Fruit fly (Drosophila melanogaster) whole organism, embryonic: ENCODE measurements around the gene CG2854.
A peak's percentile ranks its signal among the peaks of the same experiment; 100 is the strongest.

ENCODE experiments used
- Atf6 ChIP-seq: fragments of 200-800 bp; sonication (Bioruptor generic); IDR thresholded peaks from 2 replicates; pipeline ENCODE4 v1.3.6; 2022; ENCODE audit warnings: missing biosample characterization, missing genetic modification characterization
- CG10321 ChIP-seq: fragments of 200-800 bp; sonication (Bioruptor generic); IDR thresholded peaks from 2 replicates; pipeline ENCODE4 v1.3.6; 2022; ENCODE audit warnings: missing biosample characterization, missing genetic modification characterization
- CG10462 ChIP-seq: fragments of 200-800 bp; sonication (Bioruptor generic); optimal IDR thresholded peaks from 2 replicates; lab custom pipeline; 2016; ENCODE audit warnings: missing biosample characterization, missing genetic modification characterization
- CG11560 ChIP-seq: fragments of 200-800 bp; sonication (Bioruptor generic); IDR thresholded peaks from 3 replicates; pipeline ENCODE4 v1.3.6; 2022; ENCODE audit warnings: missing biosample characterization, missing genetic modification characterization
- CG12219 ChIP-seq: fragments of 200-800 bp; sonication (Bioruptor generic); optimal IDR thresholded peaks from 3 replicates; lab custom pipeline; 2018; ENCODE audit warnings: missing biosample characterization, mild to moderate bottlenecking, missing genetic modification characterization
- CG12744 ChIP-seq: fragments of 200-800 bp; sonication (Bioruptor generic); optimal IDR thresholded peaks from 2 replicates; lab custom pipeline; 2016; ENCODE audit warnings: missing biosample characterization, missing genetic modification characterization
- CG12942 ChIP-seq: fragments of 200-800 bp; sonication (Bioruptor generic); optimal IDR thresholded peaks from 3 replicates; lab custom pipeline; 2016; ENCODE audit warnings: missing biosample characterization, missing genetic modification characterization
- CG15011 ChIP-seq: fragments of 200-800 bp; sonication (Bioruptor generic); optimal IDR thresholded peaks from 3 replicates; lab custom pipeline; 2018; ENCODE audit warnings: missing biosample characterization, mild to moderate bottlenecking, missing genetic modification characterization
- CG17829 ChIP-seq: fragments of 200-800 bp; optimal IDR thresholded peaks from 2 replicates; lab custom pipeline; 2019; ENCODE audit warnings: missing biosample characterization, mild to moderate bottlenecking, missing genetic modification characterization, moderate library complexity
- CG17912 ChIP-seq: fragments of 200-800 bp; sonication (Bioruptor generic); optimal IDR thresholded peaks from 2 replicates; lab custom pipeline; 2018; ENCODE audit warnings: missing biosample characterization, mild to moderate bottlenecking, missing genetic modification characterization
- CG18599 ChIP-seq: fragments of 200-800 bp; sonication (Bioruptor generic); optimal IDR thresholded peaks from 3 replicates; lab custom pipeline; 2017; ENCODE audit warnings: missing biosample characterization, missing genetic modification characterization, mild to moderate bottlenecking, moderate library complexity, missing genetic modification reagents
- CG43689 ChIP-seq: fragments of 200-800 bp; sonication (Bioruptor generic); IDR thresholded peaks from 2 replicates; pipeline ENCODE4 v1.3.6; 2022; ENCODE audit warnings: missing biosample characterization, missing genetic modification characterization
- CG4854 ChIP-seq: fragments of 200-800 bp; sonication (Bioruptor generic); optimal IDR thresholded peaks from 2 replicates; lab custom pipeline; 2016; ENCODE audit warnings: missing biosample characterization, missing genetic modification characterization, inconsistent platforms
- CG6254 ChIP-seq: fragments of 200-800 bp; sonication (Bioruptor generic); optimal IDR thresholded peaks from 3 replicates; lab custom pipeline; 2017; ENCODE audit warnings: mild to moderate bottlenecking, missing biosample characterization, missing genetic modification reagents, missing genetic modification characterization
- CG6272 ChIP-seq: fragments of 200-800 bp; sonication (Bioruptor generic); IDR thresholded peaks from 2 replicates; pipeline ENCODE4 v1.3.6; 2022; ENCODE audit warnings: missing biosample characterization, missing genetic modification characterization
- CG6765 ChIP-seq: fragments of 200-800 bp; sonication (Bioruptor generic); optimal IDR thresholded peaks from 3 replicates; lab custom pipeline; 2017; ENCODE audit warnings: missing biosample characterization, mild to moderate bottlenecking, missing genetic modification characterization
- Chrac-16 ChIP-seq: fragments of 200-800 bp; sonication (Bioruptor generic); optimal IDR thresholded peaks from 3 replicates; lab custom pipeline; 2016; ENCODE audit warnings: missing biosample characterization, missing genetic modification characterization
- Ets97D ChIP-seq: fragments of 200-800 bp; sonication (Bioruptor generic); optimal IDR thresholded peaks from 3 replicates; lab custom pipeline; 2016; ENCODE audit warnings: missing biosample characterization, missing genetic modification characterization
- HLH4C ChIP-seq: fragments of 200-800 bp; sonication (Bioruptor generic); IDR thresholded peaks from 3 replicates; pipeline ENCODE4 v1.3.6; 2022; ENCODE audit warnings: missing biosample characterization, missing genetic modification characterization; ENCODE audit not compliant: partially characterized antibody
- HLH54F ChIP-seq: fragments of 200-800 bp; sonication (Bioruptor generic); optimal IDR thresholded peaks from 3 replicates; lab custom pipeline; 2016; ENCODE audit warnings: missing biosample characterization, missing genetic modification characterization
- Hr78 ChIP-seq, 2 experiments: fragments of 200-800 bp in 1 of 2; fragments of >200 bp in 1 of 2; sonication (Bioruptor generic) in 1 of 2; optimal IDR thresholded peaks; 2 replicates each; lab custom pipeline; 2017 to 2019; ENCODE audit warnings: missing biosample characterization in 2 of 2, missing genetic modification characterization in 2 of 2, mild to moderate bottlenecking in 1 of 2, moderate library complexity in 1 of 2
- MBD-R2 ChIP-seq: fragments of 200-800 bp; sonication (Bioruptor generic); IDR thresholded peaks from 2 replicates; pipeline ENCODE4 v1.3.6; 2022; ENCODE audit warnings: missing biosample characterization, missing genetic modification characterization
- Mad ChIP-seq: fragments of 200-800 bp; sonication (Bioruptor generic); optimal IDR thresholded peaks from 2 replicates; lab custom pipeline; 2016; ENCODE audit warnings: missing biosample characterization, missing genetic modification characterization
- NC2α ChIP-seq: fragments of 200-800 bp; sonication (Bioruptor generic); optimal IDR thresholded peaks from 2 replicates; lab custom pipeline; 2016; ENCODE audit warnings: missing biosample characterization, missing genetic modification characterization
- Scr ChIP-seq: fragments of 200-800 bp; sonication (Bioruptor generic); IDR thresholded peaks from 2 replicates; pipeline ENCODE4 v1.3.6; 2022; ENCODE audit warnings: missing biosample characterization, missing genetic modification characterization; ENCODE audit not compliant: partially characterized antibody
- Sry-δ ChIP-seq: fragments of 200-800 bp; sonication (Bioruptor generic); optimal IDR thresholded peaks from 2 replicates; lab custom pipeline; 2016; ENCODE audit warnings: missing biosample characterization, missing genetic modification characterization
- Trl ChIP-seq, 3 experiments: fragments of >200 bp in 2 of 3; fragments of 200-800 bp in 1 of 3; sonication (Bioruptor generic) in 1 of 3; optimal IDR thresholded peaks; 2 replicates in 1 of 3; 3 replicates in 2 of 3; lab custom pipeline; 2016 to 2017; ENCODE audit warnings: missing biosample characterization in 1 of 3, missing genetic modification characterization in 1 of 3
- abd-A ChIP-seq: fragments of 200-800 bp; sonication (Bioruptor generic); optimal IDR thresholded peaks from 3 replicates; lab custom pipeline; 2019; ENCODE audit warnings: missing biosample characterization, mild to moderate bottlenecking, missing genetic modification characterization, moderate library complexity
- ara ChIP-seq: fragments of 200-800 bp; sonication (Bioruptor generic); IDR thresholded peaks from 2 replicates; pipeline ENCODE4 v1.3.6; 2022; ENCODE audit warnings: missing biosample characterization, missing genetic modification characterization
- bab2 ChIP-seq: fragments of 200-800 bp; sonication (Bioruptor generic); optimal IDR thresholded peaks from 2 replicates; lab custom pipeline; 2016; ENCODE audit warnings: missing biosample characterization, missing genetic modification characterization
- btn ChIP-seq: fragments of 200-800 bp; sonication (Bioruptor generic); optimal IDR thresholded peaks from 2 replicates; lab custom pipeline; 2016; ENCODE audit warnings: missing biosample characterization, missing genetic modification characterization
- cwo ChIP-seq: fragments of 200-800 bp; sonication (Bioruptor generic); optimal IDR thresholded peaks from 3 replicates; lab custom pipeline; 2017; ENCODE audit warnings: missing biosample characterization, missing genetic modification characterization, mild to moderate bottlenecking, moderate library complexity, missing genetic modification reagents
- fru ChIP-seq: fragments of >200 bp; optimal IDR thresholded peaks from 2 replicates; lab custom pipeline; 2017
- hbn ChIP-seq: fragments of 200-800 bp; sonication (Bioruptor generic); IDR thresholded peaks from 2 replicates; pipeline ENCODE4 v1.3.6; 2022; ENCODE audit warnings: missing biosample characterization, missing genetic modification characterization; ENCODE audit not compliant: partially characterized antibody
- jigr1 ChIP-seq: fragments of 200-800 bp; sonication (Bioruptor generic); IDR thresholded peaks from 3 replicates; pipeline ENCODE4 v1.3.6; 2022; ENCODE audit warnings: missing biosample characterization, missing genetic modification characterization
- kni ChIP-seq: fragments of 200-800 bp; sonication (Bioruptor generic); optimal IDR thresholded peaks from 3 replicates; lab custom pipeline; 2017; ENCODE audit warnings: mild to moderate bottlenecking, missing biosample characterization, missing genetic modification reagents, missing genetic modification characterization
- nerfin-1 ChIP-seq: fragments of 200-800 bp; sonication (Bioruptor generic); optimal IDR thresholded peaks from 3 replicates; lab custom pipeline; 2019; ENCODE audit warnings: missing biosample characterization, mild to moderate bottlenecking, missing genetic modification characterization, moderate library complexity
- pho ChIP-seq: fragments of 200-800 bp; sonication (Bioruptor generic); optimal IDR thresholded peaks from 2 replicates; lab custom pipeline; 2016; ENCODE audit warnings: missing biosample characterization, missing genetic modification characterization
- pnt ChIP-seq: fragments of 200-800 bp; sonication (Bioruptor generic); optimal IDR thresholded peaks from 3 replicates; lab custom pipeline; 2016; ENCODE audit warnings: missing biosample characterization, missing genetic modification characterization
- repo ChIP-seq: fragments of 200-800 bp; sonication (Bioruptor generic); optimal IDR thresholded peaks from 2 replicates; lab custom pipeline; 2016; ENCODE audit warnings: missing biosample characterization, missing genetic modification characterization
- row ChIP-seq: fragments of 200-800 bp; sonication (Bioruptor generic); IDR thresholded peaks from 3 replicates; pipeline ENCODE4 v1.3.6; 2022; ENCODE audit warnings: missing biosample characterization, missing genetic modification characterization
- schlank ChIP-seq: fragments of 200-800 bp; sonication (Bioruptor generic); optimal IDR thresholded peaks from 2 replicates; lab custom pipeline; 2018; ENCODE audit warnings: missing biosample characterization, mild to moderate bottlenecking, missing genetic modification characterization
- sens ChIP-seq: fragments of 200-800 bp; sonication (Bioruptor generic); peaks from one replicate; lab custom pipeline; 2016; ENCODE audit warnings: missing biosample characterization, missing genetic modification characterization
- sna ChIP-seq: fragments of 200-800 bp; sonication (Bioruptor generic); IDR thresholded peaks from 2 replicates; pipeline ENCODE4 v1.3.6; 2022; ENCODE audit warnings: missing biosample characterization, missing genetic modification characterization; ENCODE audit not compliant: partially characterized antibody
- ssp ChIP-seq: fragments of 200-800 bp; sonication (Bioruptor generic); IDR thresholded peaks from 2 replicates; pipeline ENCODE4 v1.3.6; 2022; ENCODE audit warnings: missing biosample characterization, missing genetic modification characterization
- trh ChIP-seq: fragments of 200-800 bp; sonication (Bioruptor generic); optimal IDR thresholded peaks from 2 replicates; lab custom pipeline; 2016; ENCODE audit warnings: missing biosample characterization, missing genetic modification characterization
- unpg ChIP-seq: fragments of 200-800 bp; sonication (Bioruptor generic); optimal IDR thresholded peaks from 3 replicates; lab custom pipeline; 2018; ENCODE audit warnings: missing biosample characterization, mild to moderate bottlenecking, missing genetic modification characterization, moderate library complexity
- wdn ChIP-seq: fragments of 200-800 bp; sonication (Bioruptor generic); IDR thresholded peaks from 2 replicates; pipeline ENCODE4 v1.3.6; 2022; ENCODE audit warnings: missing biosample characterization, missing genetic modification characterization
- zen ChIP-seq: fragments of 200-800 bp; sonication (Bioruptor generic); optimal IDR thresholded peaks from 3 replicates; lab custom pipeline; 2018; ENCODE audit warnings: missing biosample characterization, mild to moderate bottlenecking, missing genetic modification characterization, moderate library complexity

Gene CG2854

dm6 chrX:2298708-2299370 is 28.1 kb upstream of the CG2854 start (continued):
- TF ChIP-seq CG10321 (GFP tag; lab: Robert Waterston, UW) (0 out of 2 replicates have a peak, but pooled peaks have one; percentile 24), unpg (GFP tag; lab: Kevin White, UChicago) (peak; percentile 89), CG12744 (GFP tag; lab: Kevin White, UChicago) (peak; percentile 49), CG11560 (tag; lab: Robert Waterston, UW) (no peak), NC2α (GFP tag; lab: Kevin White, UChicago) (peak; percentile 79), CG6272 (GFP tag; lab: Robert Waterston, UW) (no peak), kni (GFP tag; lab: Kevin White, UChicago) (peak; percentile 55), sna (GFP tag; lab: Robert Waterston, UW) (no peak), CG17829 (tag; lab: Kevin White, UChicago) (peak; percentile 93), CG43689 (GFP tag; lab: Robert Waterston, UW) (peak; percentile 72), Hr78 (GFP tag; optimal IDR thresholded peaks at IDR 0.05; lab: Kevin White, UChicago) (peak in 1 of 2 experiments; percentile 58), CG17912 (GFP tag; lab: Kevin White, UChicago) (no peak), CG6254 (peak; percentile 72), Scr (GFP tag; lab: Robert Waterston, UW) (no peak), trh (GFP tag; lab: Kevin White, UChicago) (no peak), abd-A (no peak), repo (peak; percentile 65), nerfin-1 (peak; percentile 74), Mad (GFP tag; lab: Kevin White, UChicago) (peak; percentile 70), Atf6 (GFP tag; lab: Robert Waterston, UW) (peak; percentile 47; the same call in 1 of the 2 replicates), ara (GFP tag; lab: Robert Waterston, UW) (peak; percentile 95), schlank (tag; lab: Kevin White, UChicago) (peak; percentile 3), jigr1 (GFP tag; lab: Robert Waterston, UW) (0 out of 3 replicates have a peak, but pooled peaks have one; percentile 13), CG18599 (peak; percentile 70), CG4854 (GFP tag; lab: Kevin White, UChicago) (peak; percentile 38), hbn (GFP tag; lab: Robert Waterston, UW) (no peak), row (GFP tag; lab: Robert Waterston, UW) (peak; percentile 90), cwo (GFP tag; lab: Kevin White, UChicago) (peak; percentile 40), Chrac-16 (GFP tag; lab: Kevin White, UChicago) (peak; percentile 70), MBD-R2 (GFP tag; lab: Robert Waterston, UW) (0 out of 2 replicates have a peak, but pooled peaks have one; percentile 13), wdn (GFP tag; lab: Robert Waterston, UW) (no peak), CG15011 (GFP tag; lab: Kevin White, UChicago) (peak; percentile 2), CG12219 (GFP tag; lab: Kevin White, UChicago) (peak; percentile 87), pnt (GFP tag; lab: Kevin White, UChicago) (peak; percentile 77), bab2 (GFP tag; lab: Kevin White, UChicago) (peak; percentile 70), Sry-δ (peak; percentile 34), zen (peak; percentile 89), sens (GFP tag; lab: Kevin White, UChicago) (peak; percentile 99), CG6765 (GFP tag; lab: Kevin White, UChicago) (no peak), fru (lab: Kevin White, UChicago) (no peak), Trl (optimal IDR thresholded peaks at IDR 0.05; lab: Kevin White, UChicago) (no peak), Trl (GFP tag; optimal IDR thresholded peaks at IDR 0.05; lab: Kevin White, UChicago) (peak; percentile 85), CG10462 (GFP tag; lab: Kevin White, UChicago) (peak; percentile 60), pho (GFP tag; lab: Kevin White, UChicago) (no peak), HLH4C (no peak), Ets97D (GFP tag; lab: Kevin White, UChicago) (peak; percentile 36), CG12942 (peak; percentile 71), HLH54F (peak; percentile 54), btn (GFP tag; lab: Kevin White, UChicago) (peak; percentile 81), ssp (peak; percentile 51; the same call in 1 of the 2 replicates)
